Worm (Caenorhabditis elegans): ENCODE measurements around the gene ints-2.

ce11 chrV:14149125-14149524 lies 36.4 kb upstream of the ints-2 start:
- no peak for TF ChIP-seq F49E8.2 (tag; optimal IDR thresholded peaks at IDR 0.05; ENCODE audit: borderline replicate concordance)
- no peak for TF ChIP-seq F44E2.7 (GFP tag; IDR thresholded peaks at IDR 0.05)
- no peak for TF ChIP-seq vab-7 (GFP tag; IDR thresholded peaks at IDR 0.05)
- no peak for TF ChIP-seq lir-3 (tag; optimal IDR thresholded peaks at IDR 0.05)
- no peak for TF ChIP-seq dpl-1 (GFP tag; optimal IDR thresholded peaks at IDR 0.05)
- no peak for TF ChIP-seq unc-130 (GFP tag; optimal IDR thresholded peaks at IDR 0.05)
- TF ChIP-seq nhr-102 (tag; optimal IDR thresholded peaks at IDR 0.05) = no peak
- no peak for TF ChIP-seq ama-1 (optimal IDR thresholded peaks at IDR 0.05)
- TF ChIP-seq hlh-30 (tag; optimal IDR thresholded peaks at IDR 0.05; ENCODE audit: insufficient read depth) = no peak
- TF ChIP-seq dve-1 (tag; optimal IDR thresholded peaks at IDR 0.05; ENCODE audit: insufficient read depth) = no peak

Measured in whole organism, L4 larva.